Fruit fly (Drosophila melanogaster): ENCODE results near the gene CG7884.

DNA sequence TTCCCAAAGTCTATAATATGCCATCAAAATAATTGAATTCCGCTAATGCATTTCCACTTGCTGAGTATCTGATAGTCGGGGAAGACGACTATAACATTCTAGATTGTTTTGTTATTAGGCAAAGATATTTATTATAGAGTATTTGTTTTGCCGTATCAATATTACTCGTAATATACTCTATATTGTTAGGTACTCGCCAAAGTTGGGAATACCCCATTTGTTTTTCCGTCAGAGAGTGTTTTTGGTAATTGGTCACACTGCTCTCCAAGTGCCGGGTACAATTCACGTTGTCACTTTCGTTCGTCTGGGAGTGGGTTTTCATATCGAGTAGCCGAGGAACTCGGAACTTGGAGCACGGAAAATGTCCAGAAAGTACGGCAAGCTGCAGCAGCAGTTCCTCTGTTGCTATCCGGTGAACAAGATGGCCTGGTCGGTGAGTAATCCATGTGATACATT lies 23.0 kb downstream of the CG7884 start, which contains the start of gene CG7889:
- TF ChIP-seq pad (GFP tag; optimal IDR thresholded peaks at IDR 0.05) (no peak), CG1620 (GFP tag; optimal IDR thresholded peaks at IDR 0.05) (no peak), CG14711 (tag; optimal IDR thresholded peaks at IDR 0.05) (peak; percentile 8), CG11617 (GFP tag; optimal IDR thresholded peaks at IDR 0.05) (peak; percentile 0), CG33017 (tag; optimal IDR thresholded peaks at IDR 0.05) (no peak), bab1 (GFP tag; optimal IDR thresholded peaks at IDR 0.05) (peak; percentile 3), Hr96 (GFP tag; optimal IDR thresholded peaks at IDR 0.05) (peak; percentile 24), CG5204 (GFP tag; optimal IDR thresholded peaks at IDR 0.05) (peak; percentile 24), toe (GFP tag; optimal IDR thresholded peaks at IDR 0.05) (peak; percentile 10), kay (GFP tag; ENCODE audit: borderline replicate concordance) (no peak)
